Worm (Caenorhabditis elegans) whole organism, L2 larva: ENCODE data around the gene R05G6.1.

Source experiments
- ama-1 ChIP-seq: fragments of 150-350 bp; optimal IDR thresholded peaks from 2 replicates; lab custom pipeline; 2018; ENCODE audit warnings: inconsistent platforms
- snpc-4 ChIP-seq: fragments of 150-350 bp; optimal IDR thresholded peaks from 2 replicates; lab custom pipeline; 2014; ENCODE audit warnings: missing biosample characterization, missing genetic modification characterization

DNA sequence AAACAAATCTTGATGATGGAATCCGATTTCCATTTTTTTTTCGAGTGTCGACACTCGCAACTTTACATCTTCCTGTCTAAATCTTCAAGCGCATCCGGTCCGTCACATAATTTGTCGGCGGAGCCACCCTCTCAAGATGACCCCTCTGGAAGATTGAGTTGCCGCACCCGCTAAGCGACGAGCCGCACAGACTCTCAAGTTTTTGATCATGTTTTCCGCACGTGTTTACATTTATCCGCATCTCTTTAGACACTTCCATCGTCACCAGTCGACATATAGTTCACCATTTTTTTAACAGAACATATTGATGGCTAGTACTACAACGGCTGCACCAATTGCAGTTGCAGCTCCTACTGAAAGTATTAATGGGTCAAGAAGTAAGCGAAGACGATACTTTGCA, 41.0 kb upstream of the R05G6.1 start, which contains the start of gene F55G1.1:
- no peak for TF ChIP-seq snpc-4
- TF ChIP-seq ama-1 (lab: Kevin White, UChicago): no peak
